Fruit fly (Drosophila melanogaster) whole organism, adult: ENCODE measurements around the gene CG5011.

Experiments
- CG14711 ChIP-seq: fragments of 200-800 bp; sonication (Bioruptor generic); optimal IDR thresholded peaks from 2 replicates; lab custom pipeline; 2018; ENCODE audit warnings: missing biosample characterization, mild to moderate bottlenecking, missing genetic modification characterization, moderate library complexity
- CG1620 ChIP-seq: fragments of 200-800 bp; sonication (Bioruptor generic); optimal IDR thresholded peaks from 2 replicates; lab custom pipeline; 2016; ENCODE audit warnings: missing biosample characterization, missing genetic modification characterization
- CG7101 ChIP-seq: fragments of 200-800 bp; sonication (Bioruptor generic); optimal IDR thresholded peaks from 2 replicates; lab custom pipeline; 2018; ENCODE audit warnings: missing biosample characterization, mild to moderate bottlenecking, missing genetic modification characterization, moderate library complexity
- Clk ChIP-seq: fragments of 200-800 bp; sonication (Bioruptor generic); optimal IDR thresholded peaks from 2 replicates; lab custom pipeline; 2017; ENCODE audit warnings: missing biosample characterization, missing genetic modification characterization
- Crg-1 ChIP-seq: fragments of 200-800 bp; sonication (Bioruptor generic); optimal IDR thresholded peaks from 2 replicates; lab custom pipeline; 2016; ENCODE audit warnings: missing biosample characterization, missing genetic modification characterization
- bab1 ChIP-seq: fragments of 200-800 bp; sonication (Bioruptor generic); optimal IDR thresholded peaks from 3 replicates; lab custom pipeline; 2019; ENCODE audit warnings: missing biosample characterization, mild to moderate bottlenecking, missing genetic modification characterization, moderate library complexity
- cnc ChIP-seq, 2 experiments: fragments of >200 bp; optimal IDR thresholded peaks; 2 replicates each; lab custom pipeline; 2017
- kay ChIP-seq: fragments of 200-800 bp; sonication (Bioruptor generic); peaks from one replicate; lab custom pipeline; 2016; ENCODE audit warnings: missing biosample characterization, missing genetic modification characterization, borderline replicate concordance
- ovo ChIP-seq: fragments of 200-800 bp; sonication (Bioruptor generic); optimal IDR thresholded peaks from 2 replicates; lab custom pipeline; 2016; ENCODE audit warnings: missing biosample characterization, missing genetic modification characterization
- pad ChIP-seq: fragments of 200-800 bp; sonication (Bioruptor generic); optimal IDR thresholded peaks from 3 replicates; lab custom pipeline; 2017; ENCODE audit warnings: missing biosample characterization, missing genetic modification characterization, mild to moderate bottlenecking, moderate library complexity, missing genetic modification reagents
- tj ChIP-seq: fragments of 200-800 bp; sonication (Bioruptor generic); optimal IDR thresholded peaks from 3 replicates; lab custom pipeline; 2017; ENCODE audit warnings: missing biosample characterization, mild to moderate bottlenecking, missing genetic modification characterization, moderate library complexity

dm6 chr2L:1218993-1219392 is 18.5 kb downstream of the CG5011 start, which contains the start of gene CG42329:
- TF ChIP-seq tj (no peak), kay (GFP tag; lab: Kevin White, UChicago) (no peak), Crg-1 (GFP tag; lab: Kevin White, UChicago) (no peak), CG1620 (GFP tag; lab: Kevin White, UChicago) (no peak), Clk (no peak), cnc (optimal IDR thresholded peaks at IDR 0.05; lab: Kevin White, UChicago) (no peak), CG14711 (tag; lab: Kevin White, UChicago) (no peak), CG7101 (tag; lab: Kevin White, UChicago) (no peak), pad (no peak), ovo (no peak), bab1 (GFP tag; lab: Kevin White, UChicago) (no peak)
